Worm (Caenorhabditis elegans) whole organism, L1 larva: ENCODE measurements around the gene F53A2.3.

Source experiments
- mep-1 ChIP-seq: fragments of 150-350 bp; optimal IDR thresholded peaks from 2 replicates; lab custom pipeline; 2014; ENCODE audit warnings: missing biosample characterization, missing genetic modification characterization
- nhr-20 ChIP-seq: sonication (generic microtip); optimal IDR thresholded peaks from 2 replicates; lab custom pipeline; 2016; ENCODE audit warnings: mild to moderate bottlenecking, missing genetic modification characterization, missing compliant biosample characterization

- no peak for TF ChIP-seq mep-1
- no peak for TF ChIP-seq nhr-20
These were observed 49.0 kb upstream of the F53A2.3 start for ce11 chrIII:13388621-13389020.
